Fruit fly (Drosophila melanogaster) whole organism, embryonic: ENCODE data around the gene Ask1.
A peak's percentile ranks its signal among the peaks of the same experiment; 100 is the strongest.

Source experiments
- CG10274 ChIP-seq: fragments of 200-800 bp; sonication (Bioruptor generic); optimal IDR thresholded peaks from 3 replicates; lab custom pipeline; 2017; ENCODE audit warnings: missing biosample characterization, mild to moderate bottlenecking, missing genetic modification characterization
- CG11504 ChIP-seq: fragments of 200-800 bp; sonication (Bioruptor generic); optimal IDR thresholded peaks from 3 replicates; lab custom pipeline; 2019; ENCODE audit warnings: missing biosample characterization, mild to moderate bottlenecking, missing genetic modification characterization, moderate library complexity
- CG12659 ChIP-seq: fragments of 200-800 bp; sonication (Bioruptor generic); optimal IDR thresholded peaks from 3 replicates; lab custom pipeline; 2017; ENCODE audit warnings: mild to moderate bottlenecking, missing biosample characterization, missing genetic modification reagents, missing genetic modification characterization
- CG15269 ChIP-seq: fragments of 200-800 bp; sonication (Bioruptor generic); optimal IDR thresholded peaks from 2 replicates; lab custom pipeline; 2018; ENCODE audit warnings: missing biosample characterization, mild to moderate bottlenecking, missing genetic modification characterization, moderate library complexity
- CG18011 ChIP-seq: fragments of 200-800 bp; sonication (Bioruptor generic); optimal IDR thresholded peaks from 2 replicates; lab custom pipeline; 2017; ENCODE audit warnings: missing biosample characterization, missing genetic modification characterization, mild to moderate bottlenecking, moderate library complexity, missing genotype
- CG18262 ChIP-seq: fragments of 200-800 bp; optimal IDR thresholded peaks from 3 replicates; lab custom pipeline; 2019; ENCODE audit warnings: missing biosample characterization, mild to moderate bottlenecking, missing genetic modification characterization, moderate library complexity
- CG31365 ChIP-seq: fragments of 200-800 bp; sonication (Bioruptor generic); optimal IDR thresholded peaks from 2 replicates; lab custom pipeline; 2018; ENCODE audit warnings: missing biosample characterization, mild to moderate bottlenecking, missing genetic modification characterization
- CG31388 ChIP-seq: fragments of 200-800 bp; sonication (Bioruptor generic); optimal IDR thresholded peaks from 2 replicates; lab custom pipeline; 2016; ENCODE audit warnings: missing biosample characterization, missing genetic modification characterization
- CG4854 ChIP-seq: fragments of 200-800 bp; sonication (Bioruptor generic); optimal IDR thresholded peaks from 2 replicates; lab custom pipeline; 2016; ENCODE audit warnings: missing biosample characterization, missing genetic modification characterization, inconsistent platforms
- CG5180 ChIP-seq: fragments of 200-800 bp; sonication (Bioruptor generic); optimal IDR thresholded peaks from 3 replicates; lab custom pipeline; 2017; ENCODE audit warnings: missing biosample characterization, missing genetic modification characterization, mild to moderate bottlenecking, moderate library complexity, missing genetic modification reagents
- CG6272 ChIP-seq: fragments of 200-800 bp; sonication (Bioruptor generic); IDR thresholded peaks from 2 replicates; pipeline ENCODE4 v1.3.6; 2022; ENCODE audit warnings: missing biosample characterization, missing genetic modification characterization
- CG6765 ChIP-seq: fragments of 200-800 bp; sonication (Bioruptor generic); optimal IDR thresholded peaks from 3 replicates; lab custom pipeline; 2017; ENCODE audit warnings: missing biosample characterization, mild to moderate bottlenecking, missing genetic modification characterization
- CG7372 ChIP-seq: fragments of 200-800 bp; sonication (Bioruptor generic); IDR thresholded peaks from 2 replicates; pipeline ENCODE4 v1.3.6; 2022; ENCODE audit warnings: missing biosample characterization, missing genetic modification characterization
- CG7987 ChIP-seq: fragments of 200-800 bp; sonication (Bioruptor generic); optimal IDR thresholded peaks from 2 replicates; lab custom pipeline; 2018; ENCODE audit warnings: missing biosample characterization, mild to moderate bottlenecking, missing genetic modification characterization, moderate library complexity
- CG8388 ChIP-seq: fragments of 200-800 bp; sonication (Bioruptor generic); optimal IDR thresholded peaks from 2 replicates; lab custom pipeline; 2019; ENCODE audit warnings: missing biosample characterization, mild to moderate bottlenecking, missing genetic modification characterization, moderate library complexity
- CG8478 ChIP-seq: fragments of >200 bp; optimal IDR thresholded peaks from 2 replicates; lab custom pipeline; 2018
- CG9437 ChIP-seq: fragments of 200-800 bp; sonication (Bioruptor generic); optimal IDR thresholded peaks from 2 replicates; lab custom pipeline; 2018; ENCODE audit warnings: missing biosample characterization, mild to moderate bottlenecking, missing genetic modification characterization
- CG9797 ChIP-seq: fragments of 200-800 bp; sonication (Bioruptor generic); optimal IDR thresholded peaks from 3 replicates; lab custom pipeline; 2018; ENCODE audit warnings: missing biosample characterization, mild to moderate bottlenecking, missing genetic modification characterization
- CG9932 ChIP-seq: fragments of 200-800 bp; sonication (Bioruptor generic); IDR thresholded peaks from 2 replicates; pipeline ENCODE4 v1.3.6; 2022; ENCODE audit warnings: missing biosample characterization, missing genetic modification characterization
- CkIIα-i1 ChIP-seq: fragments of 200-800 bp; sonication (Bioruptor generic); IDR thresholded peaks from 2 replicates; pipeline ENCODE4 v1.3.6; 2022; ENCODE audit warnings: missing biosample characterization, missing genetic modification characterization
- D ChIP-seq, 2 experiments: fragments of 200-800 bp in 1 of 2; fragments of >200 bp in 1 of 2; sonication (Bioruptor generic) in 1 of 2; optimal IDR thresholded peaks; 2 replicates in 1 of 2; 3 replicates in 1 of 2; lab custom pipeline; 2017; ENCODE audit warnings: mild to moderate bottlenecking in 1 of 2, missing biosample characterization in 1 of 2, missing genetic modification characterization in 1 of 2, missing genetic modification reagents in 1 of 2
- Dip3 ChIP-seq: fragments of 200-800 bp; sonication (Bioruptor generic); optimal IDR thresholded peaks from 3 replicates; lab custom pipeline; 2016; ENCODE audit warnings: missing biosample characterization, missing genetic modification characterization
- Fer1 ChIP-seq: fragments of 200-800 bp; sonication (Bioruptor generic); optimal IDR thresholded peaks from 2 replicates; lab custom pipeline; 2017; ENCODE audit warnings: missing biosample characterization, mild to moderate bottlenecking, missing genetic modification characterization
- Gsc ChIP-seq: fragments of 200-800 bp; sonication (Bioruptor generic); IDR thresholded peaks from 2 replicates; pipeline ENCODE4 v1.3.6; 2022; ENCODE audit warnings: missing biosample characterization, missing genetic modification characterization
- HLH4C ChIP-seq: fragments of 200-800 bp; sonication (Bioruptor generic); IDR thresholded peaks from 3 replicates; pipeline ENCODE4 v1.3.6; 2022; ENCODE audit warnings: missing biosample characterization, missing genetic modification characterization; ENCODE audit not compliant: partially characterized antibody
- HmgD ChIP-seq: fragments of 200-800 bp; sonication (Bioruptor generic); optimal IDR thresholded peaks from 3 replicates; lab custom pipeline; 2016; ENCODE audit warnings: missing biosample characterization, missing genetic modification characterization
- HmgZ ChIP-seq: fragments of 200-800 bp; sonication (Bioruptor generic); optimal IDR thresholded peaks from 2 replicates; lab custom pipeline; 2018; ENCODE audit warnings: missing biosample characterization, mild to moderate bottlenecking, missing genetic modification characterization
- Hr51 ChIP-seq, 2 experiments: fragments of 200-800 bp; sonication (Bioruptor generic); optimal IDR thresholded peaks; 2 replicates in 1 of 2; 3 replicates in 1 of 2; lab custom pipeline; 2016 to 2018; ENCODE audit warnings: missing biosample characterization in 2 of 2, missing genetic modification characterization in 2 of 2, mild to moderate bottlenecking in 1 of 2, moderate library complexity in 1 of 2
- Side ChIP-seq: fragments of 200-800 bp; sonication (Bioruptor generic); optimal IDR thresholded peaks from 2 replicates; lab custom pipeline; 2016; ENCODE audit warnings: missing biosample characterization, missing genetic modification characterization
- Sox100B ChIP-seq: fragments of 200-800 bp; sonication (Bioruptor generic); optimal IDR thresholded peaks from 3 replicates; lab custom pipeline; 2018; ENCODE audit warnings: missing biosample characterization, mild to moderate bottlenecking, missing genetic modification characterization
- Ssrp ChIP-seq: fragments of 200-800 bp; sonication (Bioruptor generic); optimal IDR thresholded peaks from 2 replicates; lab custom pipeline; 2018; ENCODE audit warnings: missing biosample characterization, mild to moderate bottlenecking, missing genetic modification characterization, moderate library complexity
- TFAM ChIP-seq: fragments of 200-800 bp; sonication (Bioruptor generic); optimal IDR thresholded peaks from 2 replicates; lab custom pipeline; 2017; ENCODE audit warnings: missing biosample characterization, missing genetic modification characterization, inconsistent platforms
- abd-A ChIP-seq: fragments of 200-800 bp; sonication (Bioruptor generic); optimal IDR thresholded peaks from 3 replicates; lab custom pipeline; 2019; ENCODE audit warnings: missing biosample characterization, mild to moderate bottlenecking, missing genetic modification characterization, moderate library complexity
- bsh ChIP-seq, 2 experiments: fragments of 200-800 bp; sonication (Bioruptor generic); optimal IDR thresholded peaks; 2 replicates each; lab custom pipeline; 2017 to 2018; ENCODE audit warnings: mild to moderate bottlenecking in 2 of 2, missing biosample characterization in 2 of 2, missing genetic modification characterization in 2 of 2, moderate library complexity in 1 of 2
- cas ChIP-seq: fragments of 200-800 bp; sonication (Bioruptor generic); IDR thresholded peaks from 2 replicates; pipeline ENCODE4 v1.3.6; 2022; ENCODE audit warnings: missing biosample characterization, missing genetic modification characterization
- caup ChIP-seq: fragments of 200-800 bp; sonication (Bioruptor generic); optimal IDR thresholded peaks from 3 replicates; lab custom pipeline; 2017; ENCODE audit warnings: missing biosample characterization, mild to moderate bottlenecking, missing genetic modification characterization, moderate library complexity; ENCODE audit not compliant: severe bottlenecking
- chif ChIP-seq, 2 experiments: fragments of 200-800 bp; sonication (Bioruptor generic); optimal IDR thresholded peaks; 3 replicates each; lab custom pipeline; 2016; ENCODE audit warnings: missing biosample characterization in 2 of 2, missing genetic modification characterization in 2 of 2
- esg ChIP-seq: fragments of 200-800 bp; sonication (Bioruptor generic); conservative IDR thresholded peaks from 2 replicates; pipeline ENCODE4 v1.3.6; 2022; ENCODE audit warnings: missing biosample characterization, missing genetic modification characterization
- hkb ChIP-seq, 2 experiments: fragments of 200-800 bp in 1 of 2; fragments of >200 bp in 1 of 2; sonication (Bioruptor generic) in 1 of 2; IDR thresholded peaks in 1 of 2; optimal IDR thresholded peaks in 1 of 2; 2 replicates each; pipeline versions ENCODE4 v1.3.6 to Lab custom; 2017 to 2022; ENCODE audit warnings: missing biosample characterization in 1 of 2, missing genetic modification characterization in 1 of 2
- jigr1 ChIP-seq: fragments of 200-800 bp; sonication (Bioruptor generic); IDR thresholded peaks from 3 replicates; pipeline ENCODE4 v1.3.6; 2022; ENCODE audit warnings: missing biosample characterization, missing genetic modification characterization
- lbe ChIP-seq: fragments of 200-800 bp; sonication (Bioruptor generic); optimal IDR thresholded peaks from 2 replicates; lab custom pipeline; 2016; ENCODE audit warnings: missing biosample characterization, mild to moderate bottlenecking, missing genetic modification characterization
- oc ChIP-seq: fragments of 200-800 bp; sonication (Bioruptor generic); optimal IDR thresholded peaks from 2 replicates; lab custom pipeline; 2018; ENCODE audit warnings: missing biosample characterization, mild to moderate bottlenecking, missing genetic modification characterization, moderate library complexity
- otp ChIP-seq: fragments of 200-800 bp; sonication (Bioruptor generic); IDR thresholded peaks from 3 replicates; pipeline ENCODE4, ENCODE4 v1.3.6; 2022; ENCODE audit warnings: missing biosample characterization, missing genetic modification characterization
- peb ChIP-seq: fragments of 200-800 bp; sonication (Bioruptor generic); IDR thresholded peaks from 2 replicates; pipeline ENCODE4 v1.3.6; 2022; ENCODE audit warnings: missing biosample characterization, missing genetic modification characterization
- ranshi ChIP-seq: fragments of 200-800 bp; sonication (Bioruptor generic); IDR thresholded peaks from 2 replicates; pipeline ENCODE4 v1.3.6; 2022; ENCODE audit warnings: missing biosample characterization, missing genetic modification characterization
- schlank ChIP-seq: fragments of 200-800 bp; sonication (Bioruptor generic); optimal IDR thresholded peaks from 2 replicates; lab custom pipeline; 2018; ENCODE audit warnings: missing biosample characterization, mild to moderate bottlenecking, missing genetic modification characterization
- sisA ChIP-seq: fragments of 200-800 bp; sonication (Bioruptor generic); IDR thresholded peaks from 2 replicates; pipeline ENCODE4 v1.3.6; 2022; ENCODE audit warnings: missing biosample characterization, missing genetic modification characterization
- unpg ChIP-seq: fragments of 200-800 bp; sonication (Bioruptor generic); optimal IDR thresholded peaks from 3 replicates; lab custom pipeline; 2018; ENCODE audit warnings: missing biosample characterization, mild to moderate bottlenecking, missing genetic modification characterization, moderate library complexity
- yki ChIP-seq: fragments of >200 bp; optimal IDR thresholded peaks from 3 replicates; lab custom pipeline; 2018

Gene Ask1

dm6 chr3R:19892046-19892445 lies 12.5 kb downstream of the Ask1 start (continued):
- TF ChIP-seq CG12659 = peak; percentile 54
- peak; percentile 57; the same call in 1 of the 2 replicates for TF ChIP-seq CG6272 (GFP tag; lab: Robert Waterston, UW)
- peak; percentile 76 for TF ChIP-seq Side (GFP tag; lab: Kevin White, UChicago)
- peak; percentile 78 for TF ChIP-seq CG9932
- TF ChIP-seq Hr51 (GFP tag; optimal IDR thresholded peaks at IDR 0.05; lab: Kevin White, UChicago) = peak; percentile 11 to 76
- TF ChIP-seq oc (tag; lab: Kevin White, UChicago) = no peak
- TF ChIP-seq CG8388 (GFP tag; lab: Kevin White, UChicago) = peak; percentile 61
- TF ChIP-seq CG5180 = peak; percentile 21
- peak; percentile 37 for TF ChIP-seq CG31365 (tag; lab: Kevin White, UChicago)
- peak; percentile 35 to 52 for TF ChIP-seq chif (GFP tag; optimal IDR thresholded peaks at IDR 0.05; lab: Kevin White, UChicago)
- TF ChIP-seq abd-A (tag; lab: Kevin White, UChicago) = no peak
- TF ChIP-seq HmgD (GFP tag; lab: Kevin White, UChicago) = peak; percentile 31
- TF ChIP-seq CG7987 (GFP tag; lab: Kevin White, UChicago) = peak; percentile 37
- TF ChIP-seq CG8478 (lab: Kevin White, UChicago) = no peak
- no peak for TF ChIP-seq yki (lab: Kevin White, UChicago)
- peak in 1 of 2 experiments; percentile 75 for TF ChIP-seq bsh (GFP tag; optimal IDR thresholded peaks at IDR 0.05; lab: Kevin White, UChicago)
- TF ChIP-seq esg (GFP tag; lab: Robert Waterston, UW) = peak; percentile 73
- peak; percentile 74 for TF ChIP-seq CG15269 (tag; lab: Kevin White, UChicago)
- peak; percentile 27 for TF ChIP-seq schlank (tag; lab: Kevin White, UChicago)
- peak; percentile 55 for TF ChIP-seq CG9437 (GFP tag; lab: Kevin White, UChicago)
- TF ChIP-seq CG9797 = no peak
- no peak for TF ChIP-seq lbe (GFP tag; lab: Kevin White, UChicago)
- TF ChIP-seq otp = peak; percentile 74; the same call in 1 of the 3 replicates
- no peak for TF ChIP-seq CG18011 (GFP tag; lab: Kevin White, UChicago)
- TF ChIP-seq jigr1 = peak; percentile 61; the same call in 2 of the 3 replicates
- no peak for TF ChIP-seq CkIIα-i1 (GFP tag; lab: Robert Waterston, UW)
- TF ChIP-seq Ssrp (tag; lab: Kevin White, UChicago) = peak; percentile 61
- no peak for TF ChIP-seq D (optimal IDR thresholded peaks at IDR 0.05; lab: Kevin White, UChicago)
- TF ChIP-seq D (GFP tag; optimal IDR thresholded peaks at IDR 0.05; lab: Kevin White, UChicago) = peak; percentile 59
- TF ChIP-seq unpg (GFP tag; lab: Kevin White, UChicago) = peak; percentile 82
- TF ChIP-seq Gsc (GFP tag; lab: Robert Waterston, UW) = peak; percentile 59
- peak; percentile 51 for TF ChIP-seq Sox100B
- TF ChIP-seq CG11504 = peak; percentile 78
- no peak for TF ChIP-seq TFAM (GFP tag; lab: Kevin White, UChicago)
- peak; percentile 38 for TF ChIP-seq CG4854
- TF ChIP-seq CG18262 = peak; percentile 78
- TF ChIP-seq hkb (optimal IDR thresholded peaks at IDR 0.05; lab: Kevin White, UChicago) = no peak
- peak; percentile 74 for TF ChIP-seq hkb (GFP tag; IDR thresholded peaks at IDR 0.05; lab: Robert Waterston, UW)
- peak; percentile 78 for TF ChIP-seq CG7372
- peak; percentile 22 for TF ChIP-seq HmgZ (tag; lab: Kevin White, UChicago)
- peak; percentile 64; the same call in 1 of the 2 replicates for TF ChIP-seq ranshi (GFP tag; lab: Robert Waterston, UW)
- peak; percentile 67 for TF ChIP-seq Dip3 (GFP tag; lab: Kevin White, UChicago)
- peak; percentile 80 for TF ChIP-seq Fer1
- TF ChIP-seq cas (GFP tag; lab: Robert Waterston, UW) = no peak
- peak; percentile 54 for TF ChIP-seq caup
- TF ChIP-seq CG6765 = peak; percentile 54
- peak; percentile 50 for TF ChIP-seq CG10274 (GFP tag; lab: Kevin White, UChicago)
- no peak for TF ChIP-seq CG31388 (GFP tag; lab: Kevin White, UChicago)
- peak; percentile 40; the same call in 1 of the 3 replicates for TF ChIP-seq HLH4C (GFP tag; lab: Robert Waterston, UW)
- peak; percentile 72 for TF ChIP-seq peb (GFP tag; lab: Robert Waterston, UW)
- peak; percentile 71 for TF ChIP-seq sisA (GFP tag; lab: Robert Waterston, UW)
